Worm (Caenorhabditis elegans) whole organism, young adult: ENCODE measurements around the gene vha-6.

Experiments
- F55B11.4 ChIP-seq: sonication (generic microtip); optimal IDR thresholded peaks from 2 replicates; lab custom pipeline; 2016; ENCODE audit warnings: missing compliant biosample characterization, missing genetic modification characterization, borderline replicate concordance; ENCODE audit not compliant: insufficient read depth
- ama-1 ChIP-seq, 3 experiments: fragments of 150-350 bp in 1 of 3; sonication (generic microtip) in 2 of 3; optimal IDR thresholded peaks; 2 replicates each; lab custom pipeline; 2014 to 2018; ENCODE audit warnings: missing biosample characterization in 2 of 3, missing genetic modification characterization in 2 of 3, missing genetic modification reagents in 2 of 3
- attf-3 ChIP-seq: fragments of 200-800 bp; sonication (Bioruptor generic); conservative IDR thresholded peaks from 2 replicates; pipeline ENCODE4 v1.3.6; 2022; ENCODE audit warnings: missing genetic modification reagents, missing genetic modification characterization, missing compliant biosample characterization
- mcd-1 ChIP-seq: fragments of 200-800 bp; sonication (Bioruptor generic); IDR thresholded peaks from 2 replicates; pipeline ENCODE4 v1.3.6; 2022; ENCODE audit warnings: missing genetic modification reagents, missing genetic modification characterization, missing compliant biosample characterization
- nhr-80 ChIP-seq: sonication (generic microtip); optimal IDR thresholded peaks from 2 replicates; lab custom pipeline; 2016; ENCODE audit warnings: missing genetic modification characterization, missing compliant biosample characterization
- snpc-1.3 ChIP-seq: sonication (generic microtip); optimal IDR thresholded peaks from 2 replicates; lab custom pipeline; 2017; ENCODE audit warnings: missing genetic modification characterization, mild to moderate bottlenecking, missing compliant biosample characterization, antibody characterized with exemption, moderate library complexity, missing genotype, missing genetic modification reagents; ENCODE audit not compliant: insufficient read depth
- unc-130 ChIP-seq: sonication (generic microtip); optimal IDR thresholded peaks from 2 replicates; lab custom pipeline; 2016; ENCODE audit warnings: missing genetic modification reagents, missing genetic modification characterization, missing compliant biosample characterization
- ztf-26 ChIP-seq: sonication (generic microtip); optimal IDR thresholded peaks from 2 replicates; lab custom pipeline; 2017; ENCODE audit warnings: missing genetic modification characterization, missing compliant biosample characterization

ce11 chrII:11476410-11476809 is 38.2 kb upstream of the vha-6 start, which contains the start of gene W02B12.16:
- TF ChIP-seq attf-3 = no peak
- no peak for TF ChIP-seq ztf-26 (tag; lab: Kevin White, UChicago)
- no peak for TF ChIP-seq unc-130
- TF ChIP-seq ama-1 (optimal IDR thresholded peaks at IDR 0.05; lab: Kevin White, UChicago) = no peak
- TF ChIP-seq ama-1 (GFP tag; optimal IDR thresholded peaks at IDR 0.05; lab: Kevin White, UChicago) = no peak
- TF ChIP-seq nhr-80 = no peak
- no peak for TF ChIP-seq F55B11.4 (tag; lab: Kevin White, UChicago)
- no peak for TF ChIP-seq snpc-1.3 (tag; lab: Kevin White, UChicago)
- TF ChIP-seq mcd-1 (GFP tag; lab: Robert Waterston, UW) = no peak
